Comparison of ENCODE assay signal across 4 fruit fly cellular contexts in genomic region chrX:8558762-8559172, dm6.
TF ChIP-seq lines count a peak whose summit lies in the region.

Gene IntS4, minus strand, starts transcription at chrX:8558781.

TF ChIP-seq in whole organism, adult, 20 proteins besides CTCF, POLR2A, EP300 and RAD21 (continued from another document):
- TF ChIP-seq CG33017 (tag; optimal IDR thresholded peaks at IDR 0.05; lab: Kevin White, UChicago) = peak; percentile 37
- peak; percentile 6 for TF ChIP-seq Clk (GFP tag; optimal IDR thresholded peaks at IDR 0.05; lab: Kevin White, UChicago)

TF ChIP-seq in whole organism, embryonic, 481 proteins besides CTCF, POLR2A, EP300 and RAD21 (continued from another document and continues in another):
- TF ChIP-seq caup (GFP tag; optimal IDR thresholded peaks at IDR 0.05; lab: Kevin White, UChicago; ENCODE audit: severe bottlenecking) (no peak), schlank (tag; optimal IDR thresholded peaks at IDR 0.05; lab: Kevin White, UChicago) (no peak), trh (GFP tag; optimal IDR thresholded peaks at IDR 0.05; lab: Kevin White, UChicago) (no peak), bsh (GFP tag; optimal IDR thresholded peaks at IDR 0.05; lab: Kevin White, UChicago) (peak in 1 of 2 experiments; percentile 48), org-1 (GFP tag; optimal IDR thresholded peaks at IDR 0.05; lab: Kevin White, UChicago) (no peak), usp (GFP tag; optimal IDR thresholded peaks at IDR 0.05; lab: Kevin White, UChicago) (no peak), gro (GFP tag; optimal IDR thresholded peaks at IDR 0.05; lab: Kevin White, UChicago) (peak; percentile 50), sc (optimal IDR thresholded peaks at IDR 0.05; lab: Kevin White, UChicago) (no peak), sc (GFP tag; optimal IDR thresholded peaks at IDR 0.05; lab: Kevin White, UChicago) (peak; percentile 24), Bgb (GFP tag; IDR thresholded peaks at IDR 0.05; lab: Robert Waterston, UW; ENCODE audit: partially characterized antibody) (peak; percentile 90), chinmo (GFP tag; IDR thresholded peaks at IDR 0.05; lab: Robert Waterston, UW; ENCODE audit: partially characterized antibody) (0 out of 4 replicates have a peak, but pooled peaks have one; percentile 3), Myb (GFP tag; optimal IDR thresholded peaks at IDR 0.05; lab: Kevin White, UChicago) (peak; percentile 0), hbn (GFP tag; IDR thresholded peaks at IDR 0.05; lab: Robert Waterston, UW; ENCODE audit: partially characterized antibody) (peak; percentile 96), Blimp-1 (GFP tag; optimal IDR thresholded peaks at IDR 0.05; lab: Kevin White, UChicago) (no peak), CG10543 (GFP tag; optimal IDR thresholded peaks at IDR 0.05; lab: Kevin White, UChicago) (peak; percentile 82), Kr (GFP tag; optimal IDR thresholded peaks at IDR 0.05; lab: Kevin White, UChicago) (no peak), pho (GFP tag; optimal IDR thresholded peaks at IDR 0.05; lab: Kevin White, UChicago) (peak; percentile 14), unpg (GFP tag; optimal IDR thresholded peaks at IDR 0.05; lab: Kevin White, UChicago) (peak; percentile 50), slp2 (GFP tag; optimal IDR thresholded peaks at IDR 0.05; lab: Kevin White, UChicago) (peak; percentile 1), dimm (GFP tag; IDR thresholded peaks at IDR 0.05; lab: Robert Waterston, UW) (no peak), CG17568 (GFP tag; optimal IDR thresholded peaks at IDR 0.05; lab: Kevin White, UChicago) (peak; percentile 41), Bteb2 (GFP tag; optimal IDR thresholded peaks at IDR 0.05; lab: Kevin White, UChicago) (no peak), CoRest (tag; optimal IDR thresholded peaks at IDR 0.05; lab: Kevin White, UChicago) (peak; percentile 78), tll (GFP tag; optimal IDR thresholded peaks at IDR 0.05; lab: Kevin White, UChicago) (no peak), CG9609 (GFP tag; optimal IDR thresholded peaks at IDR 0.05; lab: Kevin White, UChicago) (peak; percentile 2), ems (GFP tag; optimal IDR thresholded peaks at IDR 0.05; lab: Kevin White, UChicago) (peak; percentile 46), CG16813 (GFP tag; IDR thresholded peaks at IDR 0.05; lab: Robert Waterston, UW; ENCODE audit: partially characterized antibody) (peak; percentile 96), CG10209 (GFP tag; optimal IDR thresholded peaks at IDR 0.05; lab: Kevin White, UChicago) (peak; percentile 53), tap (tag; optimal IDR thresholded peaks at IDR 0.05; lab: Kevin White, UChicago) (no peak), sob (GFP tag; IDR thresholded peaks at IDR 0.05; lab: Robert Waterston, UW) (peak; percentile 70; the same call in 1 of the 2 replicates), CG9437 (GFP tag; optimal IDR thresholded peaks at IDR 0.05; lab: Kevin White, UChicago) (no peak), CG2120 (GFP tag; optimal IDR thresholded peaks at IDR 0.05; lab: Kevin White, UChicago) (peak; percentile 79), sug (tag; optimal IDR thresholded peaks at IDR 0.05; lab: Kevin White, UChicago) (peak; percentile 79), CG8290 (GFP tag; optimal IDR thresholded peaks at IDR 0.05; lab: Kevin White, UChicago) (peak; percentile 62), CG8290 (tag; optimal IDR thresholded peaks at IDR 0.05; lab: Kevin White, UChicago) (peak; percentile 11 to 57), Deaf1 (tag; optimal IDR thresholded peaks at IDR 0.05; lab: Kevin White, UChicago) (no peak), CG7271 (tag; optimal IDR thresholded peaks at IDR 0.05; lab: Kevin White, UChicago) (peak; percentile 26), amos (GFP tag; IDR thresholded peaks at IDR 0.05; lab: Robert Waterston, UW; ENCODE audit: partially characterized antibody) (peak; percentile 88), Oli (tag; optimal IDR thresholded peaks at IDR 0.05; lab: Kevin White, UChicago) (peak; percentile 44), rib (GFP tag; IDR thresholded peaks at IDR 0.05; lab: Robert Waterston, UW) (0 out of 2 replicates have a peak, but pooled peaks have one; percentile 35), Optix (GFP tag; IDR thresholded peaks at IDR 0.05; lab: Robert Waterston, UW) (no peak), CG12299 (tag; optimal IDR thresholded peaks at IDR 0.05; lab: Kevin White, UChicago) (peak; percentile 9)

TF ChIP-seq in whole organism, prepupa, 60 proteins besides CTCF, POLR2A, EP300 and RAD21 (continued from another document):
- TF ChIP-seq CG10631 (GFP tag; optimal IDR thresholded peaks at IDR 0.05; lab: Kevin White, UChicago) (peak; percentile 76), CG10669 (GFP tag; optimal IDR thresholded peaks at IDR 0.05; lab: Kevin White, UChicago) (no peak), OdsH (GFP tag; optimal IDR thresholded peaks at IDR 0.05; lab: Kevin White, UChicago) (no peak), CG7368 (GFP tag; optimal IDR thresholded peaks at IDR 0.05; lab: Kevin White, UChicago) (no peak), CG15336 (GFP tag; IDR thresholded peaks at IDR 0.05; lab: Robert Waterston, UW) (0 out of 2 replicates have a peak, but pooled peaks have one; percentile 43), CG3919 (GFP tag; optimal IDR thresholded peaks at IDR 0.05; lab: Kevin White, UChicago) (no peak), salr (GFP tag; optimal IDR thresholded peaks at IDR 0.05; lab: Kevin White, UChicago) (no peak), eg (GFP tag; IDR thresholded peaks at IDR 0.05; lab: Robert Waterston, UW) (no peak; the same call in 2 of the 3 replicates), svp (GFP tag; lab: Kevin White, UChicago) (peak; percentile 83), vri (GFP tag; optimal IDR thresholded peaks at IDR 0.05; lab: Kevin White, UChicago) (no peak), CG6854 (GFP tag; optimal IDR thresholded peaks at IDR 0.05; lab: Kevin White, UChicago) (no peak), Hr38 (GFP tag; optimal IDR thresholded peaks at IDR 0.05; lab: Kevin White, UChicago) (no peak), Sox14 (GFP tag; optimal IDR thresholded peaks at IDR 0.05; lab: Kevin White, UChicago) (peak; percentile 47), Blimp-1 (GFP tag; optimal IDR thresholded peaks at IDR 0.05; lab: Kevin White, UChicago) (peak; percentile 1), achi (GFP tag; optimal IDR thresholded peaks at IDR 0.05; lab: Kevin White, UChicago) (peak; percentile 70), CG8632 (GFP tag; optimal IDR thresholded peaks at IDR 0.05; lab: Kevin White, UChicago) (peak; percentile 10), CG16779 (tag; optimal IDR thresholded peaks at IDR 0.05; lab: Kevin White, UChicago) (no peak), Ets21C (GFP tag; optimal IDR thresholded peaks at IDR 0.05; lab: Kevin White, UChicago) (peak; percentile 40), cyc (GFP tag; optimal IDR thresholded peaks at IDR 0.05; lab: Kevin White, UChicago) (peak; percentile 55), CG8319 (GFP tag; optimal IDR thresholded peaks at IDR 0.05; lab: Kevin White, UChicago) (peak; percentile 17), Met (GFP tag; optimal IDR thresholded peaks at IDR 0.05; lab: Kevin White, UChicago) (peak; percentile 63), CG34406 (GFP tag; optimal IDR thresholded peaks at IDR 0.05; lab: Kevin White, UChicago) (peak; percentile 56), CG6163 (GFP tag; IDR thresholded peaks at IDR 0.05; lab: Robert Waterston, UW) (no peak; the same call in 2 of the 3 replicates), Eip93F (GFP tag; optimal IDR thresholded peaks at IDR 0.05; lab: Kevin White, UChicago) (peak; percentile 69), CG32006 (GFP tag; optimal IDR thresholded peaks at IDR 0.05; lab: Kevin White, UChicago) (no peak), topi (GFP tag; optimal IDR thresholded peaks at IDR 0.05; lab: Kevin White, UChicago) (peak; percentile 54), Sox15 (GFP tag; optimal IDR thresholded peaks at IDR 0.05; lab: Kevin White, UChicago) (peak; percentile 25), Ets96B (tag; optimal IDR thresholded peaks at IDR 0.05; lab: Kevin White, UChicago) (peak; percentile 50), esn (GFP tag; optimal IDR thresholded peaks at IDR 0.05; lab: Kevin White, UChicago) (peak; percentile 74), CG31627 (GFP tag; optimal IDR thresholded peaks at IDR 0.05; lab: Kevin White, UChicago) (peak; percentile 56), CG3032 (tag; optimal IDR thresholded peaks at IDR 0.05; lab: Kevin White, UChicago) (peak; percentile 53), ss (GFP tag; optimal IDR thresholded peaks at IDR 0.05; lab: Kevin White, UChicago) (peak in 1 of 2 experiments; percentile 3), Smox (GFP tag; optimal IDR thresholded peaks at IDR 0.05; lab: Kevin White, UChicago) (no peak), Eip78C (GFP tag; lab: Kevin White, UChicago) (peak; percentile 84), acj6 (GFP tag; optimal IDR thresholded peaks at IDR 0.05; lab: Kevin White, UChicago) (peak; percentile 58), dsx (GFP tag; optimal IDR thresholded peaks at IDR 0.05; lab: Kevin White, UChicago; ENCODE audit: poor library complexity, severe bottlenecking) (peak; percentile 56)

TF ChIP-seq in whole organism, wandering third instar larva, 38 proteins besides CTCF, POLR2A, EP300 and RAD21 (continued from another document):
- TF ChIP-seq Rel (GFP tag; optimal IDR thresholded peaks at IDR 0.05; lab: Kevin White, UChicago) = peak; percentile 14
- TF ChIP-seq Rel (tag; optimal IDR thresholded peaks at IDR 0.05; lab: Kevin White, UChicago) = no peak
- peak; percentile 78 for TF ChIP-seq HLH106 (tag; optimal IDR thresholded peaks at IDR 0.05; lab: Kevin White, UChicago)
- TF ChIP-seq sage (GFP tag; optimal IDR thresholded peaks at IDR 0.05; lab: Kevin White, UChicago) = peak; percentile 46
- peak; percentile 60 for TF ChIP-seq Jra (GFP tag; optimal IDR thresholded peaks at IDR 0.05; lab: Kevin White, UChicago)
- no peak for TF ChIP-seq Dfd (GFP tag; optimal IDR thresholded peaks at IDR 0.05; lab: Kevin White, UChicago)
- TF ChIP-seq N (GFP tag; optimal IDR thresholded peaks at IDR 0.05; lab: Kevin White, UChicago) = no peak
- TF ChIP-seq br (GFP tag; optimal IDR thresholded peaks at IDR 0.05; lab: Kevin White, UChicago) = peak; percentile 46
- no peak for TF ChIP-seq Vsx2 (GFP tag; optimal IDR thresholded peaks at IDR 0.05; lab: Kevin White, UChicago; ENCODE audit: partially characterized antibody)
- no peak for TF ChIP-seq lola (GFP tag; optimal IDR thresholded peaks at IDR 0.05; lab: Kevin White, UChicago)
- no peak for TF ChIP-seq rgr (GFP tag; optimal IDR thresholded peaks at IDR 0.05; lab: Kevin White, UChicago)
- TF ChIP-seq Mio (GFP tag; optimal IDR thresholded peaks at IDR 0.05; lab: Kevin White, UChicago) = no peak
- TF ChIP-seq Hr78 (GFP tag; optimal IDR thresholded peaks at IDR 0.05; lab: Kevin White, UChicago) = no peak
- no peak for TF ChIP-seq Abd-B (GFP tag; optimal IDR thresholded peaks at IDR 0.05; lab: Kevin White, UChicago)
- no peak for TF ChIP-seq usp (GFP tag; optimal IDR thresholded peaks at IDR 0.05; lab: Kevin White, UChicago)
- peak; percentile 51 for TF ChIP-seq ey (GFP tag; optimal IDR thresholded peaks at IDR 0.05; lab: Kevin White, UChicago)
- peak; percentile 56 for TF ChIP-seq dsf (GFP tag; optimal IDR thresholded peaks at IDR 0.05; lab: Kevin White, UChicago; ENCODE audit: borderline replicate concordance)
- TF ChIP-seq dl (GFP tag; optimal IDR thresholded peaks at IDR 0.05; lab: Kevin White, UChicago; ENCODE audit: insufficient read depth in 1 of 2, partially characterized antibody in 2 of 2) = no peak
